Fruit fly (Drosophila melanogaster) whole organism, pupa: ENCODE measurements around the gene mldr.

Experiments
- CG12605 ChIP-seq: fragments of 200-800 bp; sonication (Bioruptor generic); IDR thresholded peaks from 2 replicates; pipeline ENCODE4 v1.3.6; 2022; ENCODE audit warnings: missing biosample characterization, missing genetic modification characterization
- CG13204 ChIP-seq: fragments of 200-800 bp; sonication (Bioruptor generic); optimal IDR thresholded peaks from 2 replicates; lab custom pipeline; 2018; ENCODE audit warnings: missing biosample characterization, mild to moderate bottlenecking, missing genetic modification characterization, moderate library complexity
- CG14655 ChIP-seq: fragments of 200-800 bp; sonication (Bioruptor generic); optimal IDR thresholded peaks from 3 replicates; lab custom pipeline; 2017; ENCODE audit warnings: mild to moderate bottlenecking, missing biosample characterization, missing genetic modification reagents, missing genetic modification characterization
- CG15710 ChIP-seq: fragments of 200-800 bp; sonication (Bioruptor generic); optimal IDR thresholded peaks from 2 replicates; lab custom pipeline; 2018; ENCODE audit warnings: missing biosample characterization, mild to moderate bottlenecking, missing genetic modification characterization, moderate library complexity
- CG17806 ChIP-seq: fragments of 200-800 bp; sonication (Bioruptor generic); optimal IDR thresholded peaks from 2 replicates; lab custom pipeline; 2018; ENCODE audit warnings: missing biosample characterization, mild to moderate bottlenecking, missing genetic modification characterization, moderate library complexity
- CG32121 ChIP-seq: fragments of 200-800 bp; sonication (Bioruptor generic); IDR thresholded peaks from 2 replicates; pipeline ENCODE4 v1.3.6; 2022; ENCODE audit warnings: missing biosample characterization, missing genetic modification characterization
- Ets98B ChIP-seq: fragments of 200-800 bp; sonication (Bioruptor generic); IDR thresholded peaks from 2 replicates; pipeline ENCODE4 v1.3.6; 2022; ENCODE audit warnings: missing biosample characterization, missing genetic modification characterization
- Pif1A ChIP-seq: fragments of 200-800 bp; sonication (Bioruptor generic); optimal IDR thresholded peaks from 3 replicates; lab custom pipeline; 2016; ENCODE audit warnings: missing biosample characterization, missing genetic modification characterization
- Snoo ChIP-seq: fragments of 200-800 bp; sonication (Bioruptor generic); optimal IDR thresholded peaks from 3 replicates; lab custom pipeline; 2017; ENCODE audit warnings: missing biosample characterization, mild to moderate bottlenecking, missing genetic modification characterization, inconsistent platforms
- fd96Ca ChIP-seq: fragments of 200-800 bp; sonication (Bioruptor generic); IDR thresholded peaks from 3 replicates; pipeline ENCODE4 v1.3.6; 2022; ENCODE audit warnings: missing biosample characterization, missing genetic modification characterization
- gl ChIP-seq: fragments of 200-800 bp; sonication (Bioruptor generic); optimal IDR thresholded peaks from 2 replicates; lab custom pipeline; 2018; ENCODE audit warnings: missing biosample characterization, mild to moderate bottlenecking, missing genetic modification characterization

- TF ChIP-seq Ets98B (GFP tag; lab: Robert Waterston, UW) (peak; percentile 27; the same call in 1 of the 2 replicates), CG14655 (peak; percentile 21), CG32121 (GFP tag; lab: Robert Waterston, UW) (no peak), Snoo (no peak), Pif1A (no peak), fd96Ca (GFP tag; lab: Robert Waterston, UW) (0 out of 3 replicates have a peak, but pooled peaks have one; percentile 32), CG13204 (GFP tag; lab: Kevin White, UChicago) (no peak), CG15710 (tag; lab: Kevin White, UChicago) (peak; percentile 1), gl (tag; lab: Kevin White, UChicago) (no peak), CG17806 (no peak), CG12605 (GFP tag; lab: Robert Waterston, UW) (no peak)
Observed at dm6 chrX:6308852-6309251, 17.7 kb downstream of the mldr start, which contains the start of gene CG15894.
